Worm (Caenorhabditis elegans): ENCODE measurements around the gene Y37H2A.12.
A peak's percentile ranks its signal among the peaks of the same experiment; 100 is the strongest.

Gene Y37H2A.12

DNA sequence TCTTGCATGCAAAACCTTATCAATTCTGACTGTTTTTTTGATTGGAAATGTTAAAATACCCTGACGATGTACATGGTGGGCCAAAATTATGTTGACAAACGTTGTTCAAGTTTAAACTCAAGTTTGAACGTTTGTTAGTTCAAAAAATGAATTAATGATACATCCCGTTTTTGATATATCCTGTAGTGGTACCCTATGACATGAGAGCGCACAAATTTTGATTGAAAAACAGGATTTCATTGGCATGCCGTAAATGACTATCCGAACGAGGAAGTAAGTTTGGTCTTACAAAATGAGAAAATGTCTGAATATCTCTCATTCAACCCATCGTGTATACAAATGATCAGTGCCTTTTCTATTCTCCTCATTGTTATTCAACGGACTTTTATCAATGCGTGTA, 10.2 kb upstream of the Y37H2A.12 start, which contains the start of gene Y37H2A.11:
Y37H2A.11 (plus strand) TSS at position 301 of the 400 bp plus-strand sequence.
- TF ChIP-seq madf-6 (GFP tag; IDR thresholded peaks at IDR 0.05) (no peak), repo-1 (tag; optimal IDR thresholded peaks at IDR 0.05) (no peak), C17E4.6 (GFP tag; IDR thresholded peaks at IDR 0.05) (no peak), chd-7 (tag; optimal IDR thresholded peaks at IDR 0.05) (no peak), hsf-1 (GFP tag; IDR thresholded peaks at IDR 0.05) (no peak), ztf-3 (GFP tag; optimal IDR thresholded peaks at IDR 0.05) (no peak), hrde-1 (tag; optimal IDR thresholded peaks at IDR 0.05; ENCODE audit: borderline replicate concordance) (no peak), akir-1 (GFP tag; optimal IDR thresholded peaks at IDR 0.05) (no peak), nhr-80 (tag; optimal IDR thresholded peaks at IDR 0.05) (no peak), mes-4 (tag; optimal IDR thresholded peaks at IDR 0.05) (no peak), aptf-3 (GFP tag; IDR thresholded peaks at IDR 0.05) (no peak), bed-1 (GFP tag; IDR thresholded peaks at IDR 0.05) (no peak), B0019.2 (GFP tag; conservative IDR thresholded peaks at IDR 0.05) (no peak)

DNA sequence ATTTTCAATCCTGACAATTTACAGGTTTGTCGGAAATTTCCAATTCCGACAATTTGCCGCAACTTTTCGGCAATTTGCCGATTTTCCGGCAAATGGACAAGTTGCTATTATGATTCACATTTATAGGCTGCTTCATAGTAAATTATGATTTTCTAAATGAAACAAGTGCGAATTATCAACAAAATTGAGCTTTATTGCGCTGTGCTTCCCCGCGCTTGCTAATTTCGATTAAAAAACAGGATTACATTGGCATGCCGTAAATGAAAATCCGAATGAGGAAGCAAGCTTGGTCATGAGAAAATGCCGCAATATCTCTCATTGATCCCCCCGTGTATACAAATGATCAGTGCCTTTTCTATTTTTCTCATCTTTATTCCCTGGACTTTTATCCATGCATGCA, 7.8 kb upstream of the Y37H2A.12 start, which contains the start of gene Y37H2A.10:
Y37H2A.10 (plus strand) TSS at position 301 of the 400 bp plus-strand sequence.
- TF ChIP-seq ceh-40 (GFP tag; IDR thresholded peaks at IDR 0.05): no peak
- no peak for TF ChIP-seq ceh-58 (GFP tag; IDR thresholded peaks at IDR 0.05)
- no peak for TF ChIP-seq rpc-1 (optimal IDR thresholded peaks at IDR 0.05)
- no peak for TF ChIP-seq rpc-1 (tag; optimal IDR thresholded peaks at IDR 0.05)
- no peak for TF ChIP-seq lin-54 (GFP tag; optimal IDR thresholded peaks at IDR 0.05)

DNA sequence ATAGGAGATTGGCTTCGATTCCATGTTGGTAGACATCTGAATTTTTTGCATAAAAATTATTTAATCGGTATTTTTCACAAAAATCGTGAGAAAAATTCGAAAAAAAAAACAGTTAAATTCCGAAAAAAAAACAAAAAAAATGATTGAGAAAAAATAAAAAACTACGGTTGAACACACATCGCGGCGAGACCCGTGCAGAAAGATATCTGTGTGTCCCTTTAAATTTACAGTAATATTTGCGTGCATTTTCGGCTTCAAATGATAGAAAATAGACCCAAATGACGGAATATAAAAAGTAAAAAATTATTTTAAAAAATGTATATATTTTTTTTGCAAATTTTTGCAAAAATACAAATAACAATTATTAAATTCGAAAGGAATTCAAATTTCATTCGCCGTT, 6.8 kb upstream of the Y37H2A.12 start:
- TF ChIP-seq lsy-27 (tag; optimal IDR thresholded peaks at IDR 0.05; ENCODE audit: borderline replicate concordance, insufficient read depth) (no peak), attf-5 (GFP tag; optimal IDR thresholded peaks at IDR 0.05) (no peak), ztf-18 (tag; optimal IDR thresholded peaks at IDR 0.05) (no peak), snpc-3.4 (tag; optimal IDR thresholded peaks at IDR 0.05) (no peak), him-1 (tag; optimal IDR thresholded peaks at IDR 0.05) (peak; percentile 26), nfyb-1 (GFP tag; IDR thresholded peaks at IDR 0.05) (no peak), gei-17 (GFP tag; optimal IDR thresholded peaks at IDR 0.05) (no peak), attf-3 (GFP tag; conservative IDR thresholded peaks at IDR 0.05) (no peak), B0035.1 (tag; optimal IDR thresholded peaks at IDR 0.05) (no peak), tlf-1 (GFP tag; optimal IDR thresholded peaks at IDR 0.05) (no peak), B0019.2 (GFP tag; conservative IDR thresholded peaks at IDR 0.05) (no peak), egl-18 (GFP tag; IDR thresholded peaks at IDR 0.05) (no peak), die-1 (tag; optimal IDR thresholded peaks at IDR 0.05) (no peak), F33H1.4 (GFP tag; IDR thresholded peaks at IDR 0.05) (peak; percentile 85), Y67H2A.10 (GFP tag; conservative IDR thresholded peaks at IDR 0.05) (no peak), madf-10 (tag; optimal IDR thresholded peaks at IDR 0.05) (no peak), madf-6 (GFP tag; IDR thresholded peaks at IDR 0.05) (peak; percentile 78), K11D2.4 (GFP tag; IDR thresholded peaks at IDR 0.05) (no peak), F37B4.10 (GFP tag; IDR thresholded peaks at IDR 0.05) (no peak), zfh-2 (GFP tag; conservative IDR thresholded peaks at IDR 0.05) (no peak), dpl-1 (GFP tag; optimal IDR thresholded peaks at IDR 0.05) (no peak), snpc-4 (GFP tag; optimal IDR thresholded peaks at IDR 0.05) (no peak), snpc-4 (tag; optimal IDR thresholded peaks at IDR 0.05) (no peak), hmg-20 (GFP tag; IDR thresholded peaks at IDR 0.05) (no peak), T07F8.4 (tag; optimal IDR thresholded peaks at IDR 0.05) (no peak), nhr-179 (tag; optimal IDR thresholded peaks at IDR 0.05) (no peak), cebp-2 (GFP tag; IDR thresholded peaks at IDR 0.05) (no peak), snpc-1.3 (tag; optimal IDR thresholded peaks at IDR 0.05; ENCODE audit: insufficient read depth) (no peak), let-526 (GFP tag; IDR thresholded peaks at IDR 0.05) (no peak), ZK185.1 (tag; optimal IDR thresholded peaks at IDR 0.05; ENCODE audit: poor library complexity, severe bottlenecking) (no peak), lsl-1 (GFP tag; optimal IDR thresholded peaks at IDR 0.05) (peak; percentile 90), repo-1 (tag; optimal IDR thresholded peaks at IDR 0.05) (no peak)
